Fruit fly (Drosophila melanogaster): ENCODE measurements around the gene CG16704.

DNA sequence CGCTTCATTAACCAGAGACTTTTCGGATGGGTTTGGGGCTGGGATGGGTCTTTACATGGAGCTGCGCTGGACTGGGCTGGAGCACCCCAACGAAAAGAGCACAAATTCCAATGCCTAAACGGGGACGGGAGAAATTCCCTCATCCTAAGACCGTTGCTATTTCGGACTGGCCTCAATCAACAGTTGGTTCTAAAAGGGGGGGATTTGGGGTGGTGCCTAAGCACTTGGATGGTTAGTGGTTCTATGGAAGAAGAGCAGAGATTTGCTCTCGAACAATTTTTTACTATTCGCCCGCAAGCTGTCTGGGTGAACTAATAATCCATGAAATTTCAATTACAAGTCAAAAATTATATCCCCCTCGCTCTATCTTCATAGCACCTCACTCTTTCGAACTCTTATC is 37.2 kb upstream of the CG16704 start:
- TF ChIP-seq usp (GFP tag; optimal IDR thresholded peaks at IDR 0.05) (no peak), Dll (optimal IDR thresholded peaks at IDR 0.05) (no peak), psq (optimal IDR thresholded peaks at IDR 0.05) (no peak), CG8478 (optimal IDR thresholded peaks at IDR 0.05) (no peak), pan (optimal IDR thresholded peaks at IDR 0.05) (no peak), EcR (GFP tag; optimal IDR thresholded peaks at IDR 0.05) (no peak)

All from whole organism.